Worm (Caenorhabditis elegans): ENCODE results near the gene C01G10.15.

ce11 chrV:15088613-15089012, 1.5 kb upstream of the C01G10.15 start, which contains the start of gene C01G10.18:
- TF ChIP-seq nhr-77 (tag; optimal IDR thresholded peaks at IDR 0.05) (no peak), ama-1 (optimal IDR thresholded peaks at IDR 0.05) (no peak), fkh-10 (GFP tag; optimal IDR thresholded peaks at IDR 0.05) (no peak), unc-62 (GFP tag; optimal IDR thresholded peaks at IDR 0.05) (no peak), ceh-63 (GFP tag; optimal IDR thresholded peaks at IDR 0.05) (no peak), fos-1 (tag; optimal IDR thresholded peaks at IDR 0.05) (no peak), lsy-2 (tag; optimal IDR thresholded peaks at IDR 0.05) (no peak), C04F5.9 (tag; optimal IDR thresholded peaks at IDR 0.05) (no peak), nhr-28 (tag; optimal IDR thresholded peaks at IDR 0.05) (no peak)
